Worm (Caenorhabditis elegans) whole organism, L4 larva: ENCODE results near the gene egl-3.

Experiments used
- F26F4.8 ChIP-seq: fragments of 200-800 bp; sonication (Bioruptor generic); conservative IDR thresholded peaks from 2 replicates; pipeline ENCODE4 v1.3.6; 2022; ENCODE audit warnings: missing genetic modification characterization, missing compliant biosample characterization
- ZK546.5 ChIP-seq, 2 experiments: sonication (generic microtip); optimal IDR thresholded peaks; 2 replicates each; lab custom pipeline; 2017; ENCODE audit warnings: missing biosample characterization in 2 of 2, missing genetic modification characterization in 2 of 2
- ama-1 ChIP-seq: fragments of 150-350 bp; optimal IDR thresholded peaks from 2 replicates; lab custom pipeline; 2014; ENCODE audit warnings: inconsistent platforms, mixed read lengths
- attf-4 ChIP-seq: sonication (generic microtip); optimal IDR thresholded peaks from 3 replicates; lab custom pipeline; 2017; ENCODE audit warnings: missing biosample characterization, missing genetic modification characterization
- ceh-82 ChIP-seq: sonication (generic microtip); optimal IDR thresholded peaks from 2 replicates; lab custom pipeline; 2017; ENCODE audit warnings: missing biosample characterization, missing genetic modification characterization
- daf-19 ChIP-seq: fragments of 200-800 bp; sonication (Bioruptor generic); conservative IDR thresholded peaks from 2 replicates; pipeline ENCODE4 v1.3.6; 2022; ENCODE audit warnings: missing genetic modification characterization, missing compliant biosample characterization
- nhr-28 ChIP-seq: fragments of 150-350 bp; optimal IDR thresholded peaks from 2 replicates; lab custom pipeline; 2014; ENCODE audit warnings: missing biosample characterization, missing genetic modification characterization
- nhr-41 ChIP-seq: fragments of 200-800 bp; sonication (Bioruptor generic); IDR thresholded peaks from 2 replicates; pipeline ENCODE4 v1.3.6; 2022; ENCODE audit warnings: missing genetic modification reagents, missing genetic modification characterization, missing compliant biosample characterization
- nhr-77 ChIP-seq: fragments of 150-350 bp; optimal IDR thresholded peaks from 2 replicates; lab custom pipeline; 2014; ENCODE audit warnings: missing biosample characterization, missing genetic modification characterization
- pqm-1 ChIP-seq: sonication (generic microtip); optimal IDR thresholded peaks from 2 replicates; lab custom pipeline; 2017; ENCODE audit warnings: missing biosample characterization, missing genetic modification characterization
- skn-1 ChIP-seq: fragments of 150-350 bp; optimal IDR thresholded peaks from 2 replicates; lab custom pipeline; 2014; ENCODE audit warnings: missing biosample characterization, missing genetic modification characterization
- zag-1 ChIP-seq: fragments of 150-350 bp; optimal IDR thresholded peaks from 2 replicates; lab custom pipeline; 2014; ENCODE audit warnings: missing biosample characterization, missing genetic modification characterization

DNA sequence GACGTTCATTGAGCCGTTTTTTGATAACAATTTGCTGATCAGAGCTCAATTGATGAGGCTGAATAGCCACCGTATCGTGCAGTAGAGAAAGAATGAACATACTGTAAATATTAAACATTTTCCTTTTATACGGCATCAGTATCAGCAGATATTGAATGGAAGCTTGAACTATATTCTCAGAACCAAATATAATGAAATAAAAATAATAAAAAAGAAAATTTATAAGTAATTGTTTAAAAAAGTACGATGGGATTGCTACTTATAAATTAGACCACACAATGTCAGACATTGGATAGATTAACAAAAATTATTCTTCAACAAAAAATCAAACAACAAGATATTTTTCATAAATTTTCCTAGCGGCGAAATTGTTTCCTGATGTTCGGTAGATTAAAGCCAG is 32.9 kb upstream of the egl-3 start, which contains the start of gene rpc-25:
- TF ChIP-seq zag-1 (tag; lab: Kevin White, UChicago) (no peak), skn-1 (no peak), ZK546.5 (tag; optimal IDR thresholded peaks at IDR 0.05; lab: Kevin White, UChicago) (no peak), F26F4.8 (GFP tag; lab: Robert Waterston, UW) (no peak), ceh-82 (no peak), pqm-1 (tag; lab: Kevin White, UChicago) (no peak), nhr-77 (tag; lab: Kevin White, UChicago) (no peak), nhr-28 (tag; lab: Kevin White, UChicago) (no peak), daf-19 (no peak), ama-1 (no peak), nhr-41 (no peak), attf-4 (tag; lab: Kevin White, UChicago) (no peak)
